Fruit fly (Drosophila melanogaster) whole organism, prepupa: Measurements from ENCODE around the gene CG7148.

Source experiments
- CG10669 ChIP-seq: fragments of 200-800 bp; sonication (Bioruptor generic); optimal IDR thresholded peaks from 3 replicates; lab custom pipeline; 2018; ENCODE audit warnings: missing biosample characterization, mild to moderate bottlenecking, missing genetic modification characterization, moderate library complexity
- CG11762 ChIP-seq: fragments of 200-800 bp; sonication (Bioruptor generic); optimal IDR thresholded peaks from 3 replicates; lab custom pipeline; 2016; ENCODE audit warnings: missing biosample characterization, missing genetic modification characterization; ENCODE audit not compliant: insufficient read depth
- CG15336 ChIP-seq: fragments of 200-800 bp; sonication (Bioruptor generic); IDR thresholded peaks from 2 replicates; pipeline ENCODE4 v1.3.6; 2022; ENCODE audit warnings: missing biosample characterization, missing genetic modification characterization
- CG16779 ChIP-seq: fragments of 200-800 bp; sonication (Bioruptor generic); optimal IDR thresholded peaks from 3 replicates; lab custom pipeline; 2017; ENCODE audit warnings: missing biosample characterization, mild to moderate bottlenecking, missing genetic modification characterization
- CG31627 ChIP-seq: fragments of 200-800 bp; sonication (Bioruptor generic); optimal IDR thresholded peaks from 3 replicates; lab custom pipeline; 2016; ENCODE audit warnings: missing biosample characterization, missing genetic modification characterization
- CG6808 ChIP-seq: fragments of 200-800 bp; sonication (Bioruptor generic); optimal IDR thresholded peaks from 3 replicates; lab custom pipeline; 2017; ENCODE audit warnings: missing biosample characterization, missing genetic modification characterization, mild to moderate bottlenecking, moderate library complexity, missing genetic modification reagents
- Eip93F ChIP-seq: fragments of 200-800 bp; sonication (Bioruptor generic); optimal IDR thresholded peaks from 2 replicates; lab custom pipeline; 2016; ENCODE audit warnings: missing biosample characterization, mild to moderate bottlenecking, missing genetic modification characterization
- Hr39 ChIP-seq: fragments of 200-800 bp; sonication (Bioruptor generic); optimal IDR thresholded peaks from 2 replicates; lab custom pipeline; 2016; ENCODE audit warnings: missing biosample characterization, missing genetic modification characterization
- Lpt ChIP-seq: fragments of 200-800 bp; sonication (Bioruptor generic); optimal IDR thresholded peaks from 3 replicates; lab custom pipeline; 2016; ENCODE audit warnings: missing biosample characterization, missing genetic modification characterization
- Sox102F ChIP-seq: fragments of 200-800 bp; sonication (Bioruptor generic); optimal IDR thresholded peaks from 2 replicates; lab custom pipeline; 2016; ENCODE audit warnings: missing biosample characterization, mild to moderate bottlenecking, missing genetic modification characterization
- Sox14 ChIP-seq: fragments of 200-800 bp; sonication (Bioruptor generic); optimal IDR thresholded peaks from 3 replicates; lab custom pipeline; 2016; ENCODE audit warnings: missing biosample characterization, missing genetic modification characterization
- achi ChIP-seq: fragments of 200-800 bp; sonication (Bioruptor generic); optimal IDR thresholded peaks from 3 replicates; lab custom pipeline; 2016; ENCODE audit warnings: missing biosample characterization, missing genetic modification characterization
- dac ChIP-seq: fragments of 200-800 bp; sonication (Bioruptor generic); optimal IDR thresholded peaks from 2 replicates; lab custom pipeline; 2017; ENCODE audit warnings: missing biosample characterization, mild to moderate bottlenecking, missing genetic modification characterization
- dsx ChIP-seq: fragments of 200-800 bp; optimal IDR thresholded peaks from 3 replicates; lab custom pipeline; 2019; ENCODE audit warnings: missing biosample characterization, mild to moderate bottlenecking, missing genetic modification characterization, moderate library complexity; ENCODE audit not compliant: poor library complexity, severe bottlenecking
- esn ChIP-seq: fragments of 200-800 bp; sonication (Bioruptor generic); optimal IDR thresholded peaks from 2 replicates; lab custom pipeline; 2016; ENCODE audit warnings: missing biosample characterization, mild to moderate bottlenecking, missing genetic modification characterization, moderate library complexity
- fd59A ChIP-seq: fragments of 200-800 bp; sonication (Bioruptor generic); optimal IDR thresholded peaks from 2 replicates; lab custom pipeline; 2017; ENCODE audit warnings: missing biosample characterization, mild to moderate bottlenecking, missing genetic modification characterization, missing genetic modification reagents
- lz ChIP-seq: fragments of 200-800 bp; sonication (Bioruptor generic); optimal IDR thresholded peaks from 3 replicates; lab custom pipeline; 2016; ENCODE audit warnings: missing biosample characterization, missing genetic modification characterization
- net ChIP-seq: fragments of 200-800 bp; sonication (Bioruptor generic); optimal IDR thresholded peaks from 3 replicates; lab custom pipeline; 2016; ENCODE audit warnings: missing biosample characterization, missing genetic modification characterization
- pdm3 ChIP-seq: fragments of 200-800 bp; sonication (Bioruptor generic); optimal IDR thresholded peaks from 3 replicates; lab custom pipeline; 2016; ENCODE audit warnings: missing biosample characterization, missing genetic modification characterization
- spab ChIP-seq: fragments of 200-800 bp; sonication (Bioruptor generic); optimal IDR thresholded peaks from 2 replicates; lab custom pipeline; 2017; ENCODE audit warnings: missing biosample characterization, mild to moderate bottlenecking, missing genetic modification characterization, missing genetic modification reagents
- ss ChIP-seq, 2 experiments: fragments of 200-800 bp; sonication (Bioruptor generic); optimal IDR thresholded peaks; 2 replicates in 1 of 2; 3 replicates in 1 of 2; lab custom pipeline; 2017 to 2018; ENCODE audit warnings: mild to moderate bottlenecking in 2 of 2, missing biosample characterization in 2 of 2, missing genetic modification characterization in 2 of 2, moderate library complexity in 1 of 2
- svp ChIP-seq: fragments of 200-800 bp; sonication (Bioruptor generic); peaks from one replicate; lab custom pipeline; 2016; ENCODE audit warnings: missing biosample characterization, missing genetic modification characterization
- topi ChIP-seq: fragments of 200-800 bp; sonication (Bioruptor generic); optimal IDR thresholded peaks from 3 replicates; lab custom pipeline; 2016; ENCODE audit warnings: missing biosample characterization, missing genetic modification characterization

CG7148 gene

dm6 chr3L:21808003-21808530 is 24.0 kb downstream of the CG7148 start (continued):
- TF ChIP-seq CG10669: peak; percentile 51
- peak; percentile 55 for TF ChIP-seq Lpt (GFP tag; lab: Kevin White, UChicago)
- peak in 1 of 2 experiments; percentile 66 for TF ChIP-seq ss (GFP tag; optimal IDR thresholded peaks at IDR 0.05; lab: Kevin White, UChicago)
- peak; percentile 61 for TF ChIP-seq dsx (GFP tag; lab: Kevin White, UChicago)
- TF ChIP-seq lz (GFP tag; lab: Kevin White, UChicago): peak; percentile 52
- peak; percentile 52 for TF ChIP-seq CG6808 (GFP tag; lab: Kevin White, UChicago)
- TF ChIP-seq fd59A: peak; percentile 22

DNA sequence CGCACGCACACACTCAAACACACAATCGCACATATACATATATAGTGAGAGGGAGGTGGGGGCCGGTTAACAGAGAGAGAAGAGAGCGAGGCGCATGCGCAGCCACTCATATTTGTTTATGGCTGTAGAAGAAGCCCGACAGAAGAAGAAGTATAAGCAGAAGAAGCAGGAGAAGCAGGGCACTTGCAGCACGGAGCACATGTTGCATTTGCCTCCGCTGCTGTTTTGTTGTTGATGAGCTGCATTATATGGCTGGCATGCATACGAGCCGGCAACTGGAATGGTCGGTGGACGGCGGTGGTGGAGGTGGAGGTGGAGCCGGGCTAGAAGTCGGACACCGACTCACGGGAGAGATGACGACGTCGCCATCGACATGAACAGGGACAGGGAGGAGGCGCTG is 31.6 kb downstream of the CG7148 start:
- TF ChIP-seq Eip93F (GFP tag; lab: Kevin White, UChicago) (no peak), lz (GFP tag; lab: Kevin White, UChicago) (no peak), dsx (GFP tag; lab: Kevin White, UChicago) (peak; percentile 28), Sox102F (GFP tag; lab: Kevin White, UChicago) (no peak), svp (GFP tag; lab: Kevin White, UChicago) (no peak), CG31627 (GFP tag; lab: Kevin White, UChicago) (no peak), spab (GFP tag; lab: Kevin White, UChicago) (no peak), Hr39 (GFP tag; lab: Kevin White, UChicago) (no peak), achi (GFP tag; lab: Kevin White, UChicago) (no peak), pdm3 (GFP tag; lab: Kevin White, UChicago) (no peak), ss (GFP tag; optimal IDR thresholded peaks at IDR 0.05; lab: Kevin White, UChicago) (peak in 1 of 2 experiments; percentile 20), dac (GFP tag; lab: Kevin White, UChicago) (no peak), topi (GFP tag; lab: Kevin White, UChicago) (no peak), CG11762 (no peak), CG16779 (tag; lab: Kevin White, UChicago) (no peak), net (GFP tag; lab: Kevin White, UChicago) (no peak), CG15336 (GFP tag; lab: Robert Waterston, UW) (no peak), esn (no peak)

- TF ChIP-seq svp (GFP tag; lab: Kevin White, UChicago) (peak; percentile 15), Sox14 (no peak), ss (GFP tag; optimal IDR thresholded peaks at IDR 0.05; lab: Kevin White, UChicago) (no peak), dsx (GFP tag; lab: Kevin White, UChicago) (no peak), CG15336 (GFP tag; lab: Robert Waterston, UW) (no peak)
- TF ChIP-seq, all 60 proteins: peak for 1
Measured at dm6 chr3L:21787883-21788282, 44.2 kb downstream of the CG7148 start.
